Worm (Caenorhabditis elegans) whole organism, L2 larva: ENCODE measurements around the gene F53B7.7.

Experiments used
- ama-1 ChIP-seq: fragments of 150-350 bp; optimal IDR thresholded peaks from 2 replicates; lab custom pipeline; 2018; ENCODE audit warnings: inconsistent platforms
- ceh-82 ChIP-seq: fragments of 150-350 bp; optimal IDR thresholded peaks from 2 replicates; lab custom pipeline; 2014; ENCODE audit warnings: missing biosample characterization, missing genetic modification characterization
- fos-1 ChIP-seq: fragments of 150-350 bp; optimal IDR thresholded peaks from 2 replicates; lab custom pipeline; 2014; ENCODE audit warnings: missing biosample characterization, missing genetic modification characterization
- unc-62 ChIP-seq: fragments of 150-350 bp; optimal IDR thresholded peaks from 2 replicates; lab custom pipeline; 2014; ENCODE audit warnings: missing biosample characterization, missing genetic modification reagents, missing genetic modification characterization
- ztf-11 ChIP-seq: sonication (generic microtip); optimal IDR thresholded peaks from 2 replicates; lab custom pipeline; 2017; ENCODE audit warnings: missing biosample characterization, missing genetic modification characterization

DNA sequence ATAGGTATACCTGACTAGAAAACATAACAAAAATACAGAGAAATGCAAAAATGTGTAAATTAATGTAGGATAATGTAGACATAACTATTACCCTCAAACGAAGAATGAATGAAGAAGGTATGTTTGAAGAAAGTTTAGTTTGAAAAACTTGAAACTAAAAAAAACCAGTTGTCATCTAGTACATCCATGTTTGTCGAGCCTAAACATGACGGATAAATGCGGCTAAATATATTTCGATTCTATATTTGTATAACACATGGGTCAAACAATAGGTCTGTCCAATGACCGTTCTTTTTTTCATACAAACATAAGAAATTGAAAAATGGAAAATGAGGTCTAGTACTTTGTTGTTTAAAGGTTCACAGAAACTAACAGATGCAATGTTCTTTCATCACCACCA lies 28.8 kb upstream of the F53B7.7 start, which contains the start of gene F17C11.22:
- TF ChIP-seq ztf-11 (tag; lab: Kevin White, UChicago) (no peak), ceh-82 (tag; lab: Kevin White, UChicago) (no peak), ama-1 (lab: Kevin White, UChicago) (no peak), unc-62 (no peak), fos-1 (tag; lab: Kevin White, UChicago) (no peak)
